Worm (Caenorhabditis elegans) whole organism, L1 larva: ENCODE results near the gene pals-34.

ENCODE experiments used
- dpl-1 ChIP-seq, 3 experiments: fragments of 150-350 bp in 2 of 3; sonication (generic microtip) in 1 of 3; optimal IDR thresholded peaks; 2 replicates each; lab custom pipeline; 2014 to 2017; ENCODE audit warnings: missing biosample characterization in 3 of 3, missing genetic modification characterization in 3 of 3, missing genetic modification reagents in 3 of 3
- lir-3 ChIP-seq: sonication (generic microtip); optimal IDR thresholded peaks from 2 replicates; lab custom pipeline; 2016; ENCODE audit warnings: mild to moderate bottlenecking, missing genetic modification characterization, moderate library complexity, missing compliant biosample characterization; ENCODE audit not compliant: poor library complexity

ce11 chrV:7958740-7959320 is 2.5 kb upstream of the pals-34 start, which contains the start of the genes clec-217 and F26D11.2:
- no peak for TF ChIP-seq lir-3 (tag; lab: Kevin White, UChicago)
- TF ChIP-seq dpl-1 (GFP tag; optimal IDR thresholded peaks at IDR 0.05; lab: Kevin White, UChicago): no peak
